Worm (Caenorhabditis elegans) whole organism, L3 larva: Measurements from ENCODE around the gene ZK856.14.

Source experiments
- elt-2 ChIP-seq: sonication (generic microtip); optimal IDR thresholded peaks from 2 replicates; lab custom pipeline; 2016; ENCODE audit warnings: missing genetic modification reagents, mild to moderate bottlenecking, missing genetic modification characterization, missing compliant biosample characterization
- mdl-1 ChIP-seq: fragments of 150-350 bp; optimal IDR thresholded peaks from 2 replicates; lab custom pipeline; 2014; ENCODE audit warnings: missing biosample characterization, missing genetic modification characterization
- sea-2 ChIP-seq: fragments of 150-350 bp; sonication (generic microtip); optimal IDR thresholded peaks from 4 replicates; lab custom pipeline; 2014; ENCODE audit warnings: missing biosample characterization, missing genetic modification reagents, missing genetic modification characterization
- snpc-4 ChIP-seq: fragments of 150-350 bp; optimal IDR thresholded peaks from 2 replicates; lab custom pipeline; 2014; ENCODE audit warnings: missing biosample characterization, missing genetic modification characterization
- tbx-2 ChIP-seq: sonication (generic microtip); optimal IDR thresholded peaks from 2 replicates; lab custom pipeline; 2016; ENCODE audit warnings: mild to moderate bottlenecking, missing genetic modification characterization, missing compliant biosample characterization
- unc-62 ChIP-seq: fragments of 150-350 bp; sonication (generic microtip); optimal IDR thresholded peaks from 4 replicates; lab custom pipeline; 2014; ENCODE audit warnings: missing biosample characterization, missing genetic modification reagents, missing genetic modification characterization
- ztf-11 ChIP-seq: fragments of 150-350 bp; optimal IDR thresholded peaks from 2 replicates; lab custom pipeline; 2014; ENCODE audit warnings: missing biosample characterization, missing genetic modification characterization

DNA sequence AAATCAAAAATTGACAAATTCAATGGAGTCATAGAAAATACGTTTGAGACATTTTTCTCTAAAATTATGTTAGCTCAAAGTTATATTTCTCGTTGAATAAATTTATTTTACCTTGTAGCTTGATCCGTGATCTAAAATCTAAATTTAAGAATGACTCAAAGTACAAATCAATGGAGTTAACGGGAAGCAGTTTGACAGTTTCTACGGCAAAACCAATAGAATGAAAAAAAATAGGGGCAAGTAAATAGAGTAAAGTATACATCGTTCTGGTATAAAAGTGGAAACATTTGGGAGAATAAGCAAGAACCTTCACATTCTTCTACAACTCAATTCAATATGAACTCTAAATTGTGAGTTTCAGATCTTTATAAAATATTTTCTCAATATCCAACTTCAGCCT lies 14.1 kb downstream of the ZK856.14 start, which contains the start of gene fipr-6:
- TF ChIP-seq tbx-2 (tag; lab: Kevin White, UChicago) (no peak), unc-62 (GFP tag; lab: Kevin White, UChicago) (no peak), mdl-1 (tag; lab: Kevin White, UChicago) (no peak), ztf-11 (tag; lab: Kevin White, UChicago) (no peak), snpc-4 (tag; lab: Kevin White, UChicago) (no peak), sea-2 (no peak), elt-2 (no peak)
